Fruit fly (Drosophila melanogaster) whole organism, embryonic: ENCODE data around the gene CG46463.

Source experiments
- ATbp ChIP-seq: fragments of 200-800 bp; sonication (Bioruptor generic); optimal IDR thresholded peaks from 2 replicates; lab custom pipeline; 2017; ENCODE audit warnings: missing biosample characterization, mild to moderate bottlenecking, missing genetic modification characterization, missing genetic modification reagents
- Asciz ChIP-seq: fragments of 200-800 bp; sonication (Bioruptor generic); optimal IDR thresholded peaks from 2 replicates; lab custom pipeline; 2017; ENCODE audit warnings: missing biosample characterization, mild to moderate bottlenecking, missing genetic modification characterization, missing genetic modification reagents
- B-H2 ChIP-seq: fragments of 200-800 bp; sonication (Bioruptor generic); optimal IDR thresholded peaks from 2 replicates; lab custom pipeline; 2018; ENCODE audit warnings: missing biosample characterization, mild to moderate bottlenecking, missing genetic modification characterization
- CG12219 ChIP-seq: fragments of 200-800 bp; sonication (Bioruptor generic); optimal IDR thresholded peaks from 3 replicates; lab custom pipeline; 2018; ENCODE audit warnings: missing biosample characterization, mild to moderate bottlenecking, missing genetic modification characterization
- CG13894 ChIP-seq: fragments of 200-800 bp; sonication (Bioruptor generic); optimal IDR thresholded peaks from 3 replicates; lab custom pipeline; 2018; ENCODE audit warnings: missing biosample characterization, mild to moderate bottlenecking, missing genetic modification characterization, moderate library complexity
- CG14014 ChIP-seq: fragments of 200-800 bp; sonication (Bioruptor generic); IDR thresholded peaks from 2 replicates; pipeline ENCODE4 v1.3.6; 2022; ENCODE audit warnings: missing biosample characterization, missing genetic modification characterization
- CG14710 ChIP-seq: fragments of 200-800 bp; sonication (Bioruptor generic); optimal IDR thresholded peaks from 3 replicates; lab custom pipeline; 2019; ENCODE audit warnings: missing biosample characterization, mild to moderate bottlenecking, missing genetic modification characterization, moderate library complexity
- CG16779 ChIP-seq: fragments of 200-800 bp; sonication (Bioruptor generic); IDR thresholded peaks from 2 replicates; pipeline ENCODE4 v1.3.6; 2022; ENCODE audit warnings: missing biosample characterization, missing genetic modification characterization
- CG17568 ChIP-seq: fragments of 200-800 bp; sonication (Bioruptor generic); optimal IDR thresholded peaks from 2 replicates; lab custom pipeline; 2018; ENCODE audit warnings: missing biosample characterization, mild to moderate bottlenecking, missing genetic modification characterization, moderate library complexity
- CG18011 ChIP-seq: fragments of 200-800 bp; sonication (Bioruptor generic); optimal IDR thresholded peaks from 2 replicates; lab custom pipeline; 2017; ENCODE audit warnings: missing biosample characterization, missing genetic modification characterization, mild to moderate bottlenecking, moderate library complexity, missing genotype
- CG3163 ChIP-seq: fragments of 200-800 bp; sonication (Bioruptor generic); optimal IDR thresholded peaks from 3 replicates; lab custom pipeline; 2016; ENCODE audit warnings: missing biosample characterization, missing genetic modification characterization
- CG32532 ChIP-seq: fragments of 200-800 bp; sonication (Bioruptor generic); IDR thresholded peaks from 2 replicates; pipeline ENCODE4 v1.3.6; 2022; ENCODE audit warnings: missing biosample characterization, missing genetic modification characterization
- CG33557 ChIP-seq: fragments of 200-800 bp; sonication (Bioruptor generic); optimal IDR thresholded peaks from 2 replicates; lab custom pipeline; 2019; ENCODE audit warnings: missing biosample characterization, mild to moderate bottlenecking, missing genetic modification characterization, moderate library complexity
- CG6254 ChIP-seq: fragments of 200-800 bp; sonication (Bioruptor generic); optimal IDR thresholded peaks from 3 replicates; lab custom pipeline; 2017; ENCODE audit warnings: mild to moderate bottlenecking, missing biosample characterization, missing genetic modification reagents, missing genetic modification characterization
- CG6683 ChIP-seq: fragments of 200-800 bp; sonication (Bioruptor generic); optimal IDR thresholded peaks from 2 replicates; lab custom pipeline; 2017; ENCODE audit warnings: missing biosample characterization, mild to moderate bottlenecking, missing genetic modification characterization, missing genetic modification reagents
- CG7271 ChIP-seq: fragments of 200-800 bp; sonication (Bioruptor generic); optimal IDR thresholded peaks from 2 replicates; lab custom pipeline; 2018; ENCODE audit warnings: missing biosample characterization, mild to moderate bottlenecking, missing genetic modification characterization, moderate library complexity
- CG8281 ChIP-seq: fragments of 200-800 bp; sonication (Bioruptor generic); optimal IDR thresholded peaks from 2 replicates; lab custom pipeline; 2018; ENCODE audit warnings: missing biosample characterization, mild to moderate bottlenecking, missing genetic modification characterization, moderate library complexity
- CG8388 ChIP-seq: fragments of 200-800 bp; sonication (Bioruptor generic); optimal IDR thresholded peaks from 2 replicates; lab custom pipeline; 2019; ENCODE audit warnings: missing biosample characterization, mild to moderate bottlenecking, missing genetic modification characterization, moderate library complexity
- CG9797 ChIP-seq: fragments of 200-800 bp; sonication (Bioruptor generic); optimal IDR thresholded peaks from 3 replicates; lab custom pipeline; 2018; ENCODE audit warnings: missing biosample characterization, mild to moderate bottlenecking, missing genetic modification characterization
- Doc2 ChIP-seq: fragments of 200-800 bp; sonication (Bioruptor generic); IDR thresholded peaks from 2 replicates; pipeline ENCODE4 v1.3.6; 2022; ENCODE audit warnings: missing biosample characterization, missing genetic modification characterization
- Fer2 ChIP-seq: fragments of 200-800 bp; sonication (Bioruptor generic); optimal IDR thresholded peaks from 2 replicates; lab custom pipeline; 2018; ENCODE audit warnings: missing biosample characterization, mild to moderate bottlenecking, missing genetic modification characterization, moderate library complexity
- HLH54F ChIP-seq: fragments of 200-800 bp; sonication (Bioruptor generic); optimal IDR thresholded peaks from 3 replicates; lab custom pipeline; 2016; ENCODE audit warnings: missing biosample characterization, missing genetic modification characterization
- Lhr ChIP-seq: fragments of 200-800 bp; sonication (Bioruptor generic); optimal IDR thresholded peaks from 3 replicates; lab custom pipeline; 2017; ENCODE audit warnings: mild to moderate bottlenecking, missing biosample characterization, missing genetic modification reagents, missing genetic modification characterization
- Mes4 ChIP-seq: fragments of 200-800 bp; sonication (Bioruptor generic); optimal IDR thresholded peaks from 2 replicates; lab custom pipeline; 2016; ENCODE audit warnings: missing biosample characterization, missing genetic modification characterization
- Nf-YB ChIP-seq: fragments of 200-800 bp; sonication (Bioruptor generic); optimal IDR thresholded peaks from 3 replicates; lab custom pipeline; 2019; ENCODE audit warnings: missing biosample characterization, mild to moderate bottlenecking, missing genetic modification characterization, moderate library complexity
- ato ChIP-seq: fragments of 200-800 bp; sonication (Bioruptor generic); IDR thresholded peaks from 2 replicates; pipeline ENCODE4 v1.3.6; 2022; ENCODE audit warnings: missing biosample characterization, missing genetic modification characterization; ENCODE audit not compliant: partially characterized antibody
- bab2 ChIP-seq: fragments of 200-800 bp; sonication (Bioruptor generic); optimal IDR thresholded peaks from 2 replicates; lab custom pipeline; 2016; ENCODE audit warnings: missing biosample characterization, missing genetic modification characterization
- bsh ChIP-seq, 2 experiments: fragments of 200-800 bp; sonication (Bioruptor generic); optimal IDR thresholded peaks; 2 replicates each; lab custom pipeline; 2017 to 2018; ENCODE audit warnings: mild to moderate bottlenecking in 2 of 2, missing biosample characterization in 2 of 2, missing genetic modification characterization in 2 of 2, moderate library complexity in 1 of 2
- btn ChIP-seq: fragments of 200-800 bp; sonication (Bioruptor generic); optimal IDR thresholded peaks from 2 replicates; lab custom pipeline; 2016; ENCODE audit warnings: missing biosample characterization, missing genetic modification characterization
- ci ChIP-seq: fragments of 200-800 bp; sonication (Bioruptor generic); IDR thresholded peaks from 3 replicates; pipeline ENCODE4 v1.3.6; 2022; ENCODE audit warnings: missing biosample characterization, missing genetic modification characterization
- crp ChIP-seq, 2 experiments: fragments of 200-800 bp; sonication (Bioruptor generic); optimal IDR thresholded peaks; 2 replicates in 1 of 2; 3 replicates in 1 of 2; lab custom pipeline; 2017; ENCODE audit warnings: missing biosample characterization in 2 of 2, missing genetic modification characterization in 2 of 2, mild to moderate bottlenecking in 1 of 2, moderate library complexity in 1 of 2
- cwo ChIP-seq: fragments of 200-800 bp; sonication (Bioruptor generic); optimal IDR thresholded peaks from 3 replicates; lab custom pipeline; 2017; ENCODE audit warnings: missing biosample characterization, missing genetic modification characterization, mild to moderate bottlenecking, moderate library complexity, missing genetic modification reagents
- dimm ChIP-seq: fragments of 200-800 bp; sonication (Bioruptor generic); IDR thresholded peaks from 2 replicates; pipeline ENCODE4 v1.3.6; 2022; ENCODE audit warnings: missing biosample characterization, missing genetic modification characterization
- fd102C ChIP-seq: fragments of 200-800 bp; sonication (Bioruptor generic); optimal IDR thresholded peaks from 2 replicates; lab custom pipeline; 2018; ENCODE audit warnings: missing biosample characterization, mild to moderate bottlenecking, missing genetic modification characterization, moderate library complexity
- gcm2 ChIP-seq: fragments of 200-800 bp; sonication (Bioruptor generic); optimal IDR thresholded peaks from 2 replicates; lab custom pipeline; 2016; ENCODE audit warnings: missing biosample characterization, missing genetic modification characterization
- grau ChIP-seq: fragments of 200-800 bp; optimal IDR thresholded peaks from 3 replicates; lab custom pipeline; 2019; ENCODE audit warnings: missing biosample characterization, mild to moderate bottlenecking, missing genetic modification characterization, moderate library complexity
- hkb ChIP-seq, 2 experiments: fragments of 200-800 bp in 1 of 2; fragments of >200 bp in 1 of 2; sonication (Bioruptor generic) in 1 of 2; IDR thresholded peaks in 1 of 2; optimal IDR thresholded peaks in 1 of 2; 2 replicates each; pipeline versions ENCODE4 v1.3.6 to Lab custom; 2017 to 2022; ENCODE audit warnings: missing biosample characterization in 1 of 2, missing genetic modification characterization in 1 of 2
- insv ChIP-seq, 2 experiments: fragments of 200-800 bp; sonication (Bioruptor generic); optimal IDR thresholded peaks; 3 replicates each; lab custom pipeline; 2016 to 2018; ENCODE audit warnings: missing biosample characterization in 2 of 2, missing genetic modification characterization in 2 of 2
- kni ChIP-seq: fragments of 200-800 bp; sonication (Bioruptor generic); optimal IDR thresholded peaks from 3 replicates; lab custom pipeline; 2017; ENCODE audit warnings: mild to moderate bottlenecking, missing biosample characterization, missing genetic modification reagents, missing genetic modification characterization
- knrl ChIP-seq: fragments of 200-800 bp; sonication (Bioruptor generic); IDR thresholded peaks from 3 replicates; pipeline ENCODE4 v1.3.6; 2022; ENCODE audit warnings: missing biosample characterization, missing genetic modification characterization; ENCODE audit not compliant: partially characterized antibody
- lbe ChIP-seq: fragments of 200-800 bp; sonication (Bioruptor generic); optimal IDR thresholded peaks from 2 replicates; lab custom pipeline; 2016; ENCODE audit warnings: missing biosample characterization, mild to moderate bottlenecking, missing genetic modification characterization
- shn ChIP-seq: fragments of 200-800 bp; sonication (Bioruptor generic); optimal IDR thresholded peaks from 3 replicates; lab custom pipeline; 2016; ENCODE audit warnings: missing biosample characterization, missing genetic modification characterization
- sob ChIP-seq: fragments of 200-800 bp; sonication (Bioruptor generic); IDR thresholded peaks from 2 replicates; pipeline ENCODE4 v1.3.6; 2022; ENCODE audit warnings: missing biosample characterization, missing genetic modification characterization
- sqz ChIP-seq: fragments of 200-800 bp; sonication (Bioruptor generic); optimal IDR thresholded peaks from 3 replicates; lab custom pipeline; 2018; ENCODE audit warnings: missing biosample characterization, mild to moderate bottlenecking, missing genetic modification characterization
- stc ChIP-seq: fragments of 200-800 bp; sonication (Bioruptor generic); IDR thresholded peaks from 2 replicates; pipeline ENCODE4 v1.3.6; 2022; ENCODE audit warnings: missing biosample characterization, missing genetic modification characterization
- tap ChIP-seq: fragments of 200-800 bp; optimal IDR thresholded peaks from 3 replicates; lab custom pipeline; 2019; ENCODE audit warnings: missing biosample characterization, mild to moderate bottlenecking, missing genetic modification characterization, moderate library complexity
- tx ChIP-seq: fragments of 200-800 bp; sonication (Bioruptor generic); optimal IDR thresholded peaks from 2 replicates; lab custom pipeline; 2016; ENCODE audit warnings: missing biosample characterization, missing genetic modification characterization
- vfl ChIP-seq: fragments of 200-800 bp; sonication (Bioruptor generic); optimal IDR thresholded peaks from 2 replicates; lab custom pipeline; 2016; ENCODE audit warnings: missing biosample characterization, missing genetic modification characterization

Gene CG46463

dm6 chr3L:3432656-3433344 is 28.3 kb upstream of the CG46463 start (continued):
- TF ChIP-seq bab2 = peak; percentile 71
- peak; percentile 73 for TF ChIP-seq lbe (GFP tag; lab: Kevin White, UChicago)
- TF ChIP-seq Fer2 = peak; percentile 64
- no peak for TF ChIP-seq tx
- peak; percentile 61 for TF ChIP-seq CG6254
- TF ChIP-seq CG7271 (tag; lab: Kevin White, UChicago) = no peak
- peak; percentile 73 for TF ChIP-seq CG8388 (GFP tag; lab: Kevin White, UChicago)
- peak; percentile 83 for TF ChIP-seq cwo (GFP tag; lab: Kevin White, UChicago)
- TF ChIP-seq bsh (GFP tag; optimal IDR thresholded peaks at IDR 0.05; lab: Kevin White, UChicago) = peak in 1 of 2 experiments; percentile 83
- no peak for TF ChIP-seq Doc2 (GFP tag; lab: Robert Waterston, UW)
- TF ChIP-seq kni (GFP tag; lab: Kevin White, UChicago) = peak; percentile 25
- TF ChIP-seq Nf-YB (GFP tag; lab: Kevin White, UChicago) = peak; percentile 57
- peak; percentile 24 for TF ChIP-seq vfl (GFP tag; lab: Kevin White, UChicago)
- peak; percentile 82 for TF ChIP-seq CG12219 (GFP tag; lab: Kevin White, UChicago)
- no peak for TF ChIP-seq hkb (optimal IDR thresholded peaks at IDR 0.05; lab: Kevin White, UChicago)
- peak; percentile 92 for TF ChIP-seq hkb (GFP tag; IDR thresholded peaks at IDR 0.05; lab: Robert Waterston, UW)
- peak; percentile 78 for TF ChIP-seq Asciz (GFP tag; lab: Kevin White, UChicago)
- peak; percentile 75 for TF ChIP-seq CG17568 (GFP tag; lab: Kevin White, UChicago)
- peak; percentile 88 for TF ChIP-seq ci (GFP tag; lab: Robert Waterston, UW)
- no peak for TF ChIP-seq insv (GFP tag; optimal IDR thresholded peaks at IDR 0.05; lab: Kevin White, UChicago)
- no peak for TF ChIP-seq btn
- peak in 1 of 2 experiments; percentile 38 for TF ChIP-seq crp (GFP tag; optimal IDR thresholded peaks at IDR 0.05; lab: Kevin White, UChicago)
- TF ChIP-seq shn (GFP tag; lab: Kevin White, UChicago) = no peak
- TF ChIP-seq dimm (GFP tag; lab: Robert Waterston, UW) = peak; percentile 84
- TF ChIP-seq HLH54F (GFP tag; lab: Kevin White, UChicago) = peak; percentile 59
- peak; percentile 46 for TF ChIP-seq CG8281
- peak; percentile 44 for TF ChIP-seq B-H2 (GFP tag; lab: Kevin White, UChicago)
- TF ChIP-seq CG14710 (tag; lab: Kevin White, UChicago) = peak; percentile 57
- TF ChIP-seq grau (tag; lab: Kevin White, UChicago) = peak; percentile 89
- TF ChIP-seq CG6683 (GFP tag; lab: Kevin White, UChicago) = peak; percentile 64
- TF ChIP-seq CG9797 = no peak
- TF ChIP-seq CG18011 = peak; percentile 47
- TF ChIP-seq Mes4 (GFP tag; lab: Kevin White, UChicago) = peak; percentile 29
- TF ChIP-seq CG13894 (tag; lab: Kevin White, UChicago) = peak; percentile 55
- peak; percentile 90 for TF ChIP-seq CG14014 (GFP tag; lab: Robert Waterston, UW)
- TF ChIP-seq gcm2 (GFP tag; lab: Kevin White, UChicago) = peak; percentile 40
- no peak for TF ChIP-seq fd102C (GFP tag; lab: Kevin White, UChicago)
- TF ChIP-seq tap = peak; percentile 87
- peak; percentile 16 for TF ChIP-seq Lhr (GFP tag; lab: Kevin White, UChicago)
- TF ChIP-seq sqz (GFP tag; lab: Kevin White, UChicago) = peak; percentile 51
- no peak for TF ChIP-seq CG16779 (GFP tag; lab: Robert Waterston, UW)
- no peak for TF ChIP-seq CG33557 (GFP tag; lab: Kevin White, UChicago)
- TF ChIP-seq stc (GFP tag; lab: Robert Waterston, UW) = peak; percentile 82
- TF ChIP-seq knrl (GFP tag; lab: Robert Waterston, UW) = no peak
- TF ChIP-seq ato (GFP tag; lab: Robert Waterston, UW) = no peak
- peak; percentile 90 for TF ChIP-seq CG32532 (GFP tag; lab: Robert Waterston, UW)
- no peak for TF ChIP-seq CG3163 (GFP tag; lab: Kevin White, UChicago)
- TF ChIP-seq ATbp = peak; percentile 85
- peak; percentile 87 for TF ChIP-seq sob (GFP tag; lab: Robert Waterston, UW)
